Worm (Caenorhabditis elegans): Measurements from ENCODE around the gene golg-2.
A peak's percentile ranks its signal among the peaks of the same experiment; 100 is the strongest.

- TF ChIP-seq lsy-2 (tag; optimal IDR thresholded peaks at IDR 0.05), result no peak
- TF ChIP-seq nhr-77 (tag; optimal IDR thresholded peaks at IDR 0.05), result no peak
- no peak for TF ChIP-seq R02D3.7 (tag; optimal IDR thresholded peaks at IDR 0.05)
- TF ChIP-seq lin-15B (tag; optimal IDR thresholded peaks at IDR 0.05), result no peak
- TF ChIP-seq F37D6.2 (tag; optimal IDR thresholded peaks at IDR 0.05), result peak; percentile 29
- peak; percentile 100 for TF ChIP-seq dpl-1 (GFP tag; optimal IDR thresholded peaks at IDR 0.05)
- no peak for TF ChIP-seq snpc-4 (tag; optimal IDR thresholded peaks at IDR 0.05)
- no peak for TF ChIP-seq pha-4 (GFP tag; IDR thresholded peaks at IDR 0.05)
- peak; percentile 79 for TF ChIP-seq pha-4 (tag; optimal IDR thresholded peaks at IDR 0.05)
- TF ChIP-seq skn-1 (tag; optimal IDR thresholded peaks at IDR 0.05), result no peak
- no peak for TF ChIP-seq ceh-28 (tag; optimal IDR thresholded peaks at IDR 0.05)
These were observed 40.8 kb downstream of the golg-2 start, which contains the start of gene citk-2 for ce11 chrII:4999122-4999521.

All from whole organism, L4 larva.